Fruit fly (Drosophila melanogaster) whole organism, pupa: Measurements from ENCODE around the gene CG7264.
A peak's percentile ranks its signal among the peaks of the same experiment; 100 is the strongest.

Experiments
- CG10348 ChIP-seq: fragments of 200-800 bp; sonication (Bioruptor generic); IDR thresholded peaks from 2 replicates; pipeline ENCODE4 v1.3.6; 2022; ENCODE audit warnings: missing biosample characterization, missing genetic modification characterization
- CG12605 ChIP-seq: fragments of 200-800 bp; sonication (Bioruptor generic); IDR thresholded peaks from 2 replicates; pipeline ENCODE4 v1.3.6; 2022; ENCODE audit warnings: missing biosample characterization, missing genetic modification characterization
- CG13204 ChIP-seq: fragments of 200-800 bp; sonication (Bioruptor generic); optimal IDR thresholded peaks from 2 replicates; lab custom pipeline; 2018; ENCODE audit warnings: missing biosample characterization, mild to moderate bottlenecking, missing genetic modification characterization, moderate library complexity
- CG14655 ChIP-seq: fragments of 200-800 bp; sonication (Bioruptor generic); optimal IDR thresholded peaks from 3 replicates; lab custom pipeline; 2017; ENCODE audit warnings: mild to moderate bottlenecking, missing biosample characterization, missing genetic modification reagents, missing genetic modification characterization
- CG15710 ChIP-seq: fragments of 200-800 bp; sonication (Bioruptor generic); optimal IDR thresholded peaks from 2 replicates; lab custom pipeline; 2018; ENCODE audit warnings: missing biosample characterization, mild to moderate bottlenecking, missing genetic modification characterization, moderate library complexity
- CG17806 ChIP-seq: fragments of 200-800 bp; sonication (Bioruptor generic); optimal IDR thresholded peaks from 2 replicates; lab custom pipeline; 2018; ENCODE audit warnings: missing biosample characterization, mild to moderate bottlenecking, missing genetic modification characterization, moderate library complexity
- CG32121 ChIP-seq: fragments of 200-800 bp; sonication (Bioruptor generic); IDR thresholded peaks from 2 replicates; pipeline ENCODE4 v1.3.6; 2022; ENCODE audit warnings: missing biosample characterization, missing genetic modification characterization
- CG34367 ChIP-seq: fragments of 200-800 bp; sonication (Bioruptor generic); optimal IDR thresholded peaks from 2 replicates; lab custom pipeline; 2018; ENCODE audit warnings: missing biosample characterization, mild to moderate bottlenecking, missing genetic modification characterization
- CG4496 ChIP-seq: fragments of 200-800 bp; sonication (Bioruptor generic); IDR thresholded peaks from 3 replicates; pipeline ENCODE4 v1.3.6; 2022; ENCODE audit warnings: missing biosample characterization, missing genetic modification characterization
- CG8159 ChIP-seq: fragments of 200-800 bp; sonication (Bioruptor generic); optimal IDR thresholded peaks from 3 replicates; lab custom pipeline; 2018; ENCODE audit warnings: missing biosample characterization, mild to moderate bottlenecking, missing genetic modification characterization, moderate library complexity
- CG8301 ChIP-seq: fragments of 200-800 bp; sonication (Bioruptor generic); optimal IDR thresholded peaks from 2 replicates; lab custom pipeline; 2018; ENCODE audit warnings: missing biosample characterization, mild to moderate bottlenecking, missing genetic modification characterization
- CG9948 ChIP-seq: fragments of 200-800 bp; sonication (Bioruptor generic); optimal IDR thresholded peaks from 2 replicates; lab custom pipeline; 2018; ENCODE audit warnings: missing biosample characterization, mild to moderate bottlenecking, missing genetic modification characterization, moderate library complexity
- D1 ChIP-seq: fragments of 200-800 bp; sonication (Bioruptor generic); optimal IDR thresholded peaks from 2 replicates; lab custom pipeline; 2018; ENCODE audit warnings: missing biosample characterization, mild to moderate bottlenecking, missing genetic modification characterization, moderate library complexity
- EcR ChIP-seq: fragments of 200-800 bp; sonication (Bioruptor generic); optimal IDR thresholded peaks from 3 replicates; lab custom pipeline; 2019; ENCODE audit warnings: missing biosample characterization, missing genetic modification characterization, mild to moderate bottlenecking, moderate library complexity, missing genetic modification reagents
- Ets98B ChIP-seq: fragments of 200-800 bp; sonication (Bioruptor generic); IDR thresholded peaks from 2 replicates; pipeline ENCODE4 v1.3.6; 2022; ENCODE audit warnings: missing biosample characterization, missing genetic modification characterization
- Pif1A ChIP-seq: fragments of 200-800 bp; sonication (Bioruptor generic); optimal IDR thresholded peaks from 3 replicates; lab custom pipeline; 2016; ENCODE audit warnings: missing biosample characterization, missing genetic modification characterization
- Pif1B ChIP-seq: fragments of 200-800 bp; sonication (Bioruptor generic); optimal IDR thresholded peaks from 3 replicates; lab custom pipeline; 2016; ENCODE audit warnings: missing biosample characterization, missing genetic modification characterization
- Snoo ChIP-seq: fragments of 200-800 bp; sonication (Bioruptor generic); optimal IDR thresholded peaks from 3 replicates; lab custom pipeline; 2017; ENCODE audit warnings: missing biosample characterization, mild to moderate bottlenecking, missing genetic modification characterization, inconsistent platforms
- fd96Ca ChIP-seq: fragments of 200-800 bp; sonication (Bioruptor generic); IDR thresholded peaks from 3 replicates; pipeline ENCODE4 v1.3.6; 2022; ENCODE audit warnings: missing biosample characterization, missing genetic modification characterization
- gl ChIP-seq: fragments of 200-800 bp; sonication (Bioruptor generic); optimal IDR thresholded peaks from 2 replicates; lab custom pipeline; 2018; ENCODE audit warnings: missing biosample characterization, mild to moderate bottlenecking, missing genetic modification characterization
- rn ChIP-seq: fragments of 200-800 bp; sonication (Bioruptor generic); IDR thresholded peaks from 2 replicates; pipeline ENCODE4 v1.3.6; 2022; ENCODE audit warnings: missing biosample characterization, missing genetic modification characterization

Gene CG7264

dm6 chr3L:11819639-11820456 is 9.0 kb upstream of the CG7264 start:
- peak; percentile 63; the same call in 1 of the 2 replicates for TF ChIP-seq CG32121
- TF ChIP-seq Pif1B (GFP tag; lab: Kevin White, UChicago): peak; percentile 23
- no peak for TF ChIP-seq rn (GFP tag; lab: Robert Waterston, UW)
- no peak for TF ChIP-seq CG9948 (tag; lab: Kevin White, UChicago)
- peak; percentile 59 for TF ChIP-seq CG4496 (GFP tag; lab: Robert Waterston, UW)
- peak; percentile 27; the same call in 1 of the 3 replicates for TF ChIP-seq fd96Ca (GFP tag; lab: Robert Waterston, UW)
- peak; percentile 68 for TF ChIP-seq Ets98B (GFP tag; lab: Robert Waterston, UW)
- peak; percentile 58; the same call in 1 of the 2 replicates for TF ChIP-seq CG12605 (GFP tag; lab: Robert Waterston, UW)
- TF ChIP-seq CG17806 (tag; lab: Kevin White, UChicago): peak; percentile 26
- TF ChIP-seq gl (tag; lab: Kevin White, UChicago): peak; percentile 18
- TF ChIP-seq CG15710: peak; percentile 11
- TF ChIP-seq CG8159 (tag; lab: Kevin White, UChicago): no peak
- TF ChIP-seq EcR (GFP tag; lab: Kevin White, UChicago): peak; percentile 55

- 0 out of 2 replicates have a peak, but pooled peaks have one; percentile 10 for TF ChIP-seq CG12605 (GFP tag; lab: Robert Waterston, UW)
- no peak for TF ChIP-seq CG14655 (GFP tag; lab: Kevin White, UChicago)
- no peak for TF ChIP-seq Pif1A (GFP tag; lab: Kevin White, UChicago)
- no peak for TF ChIP-seq Pif1B (GFP tag; lab: Kevin White, UChicago)
Observed at dm6 chr3L:11821723-11822445, 6.9 kb upstream of the CG7264 start, which contains the start of the genes CG11597 and CG5946. Gene CG11597 (minus strand): TSS chr3L:11822275. Gene CG5946 (minus strand): TSS chr3L:11822275.

- TF ChIP-seq CG9948 (tag; lab: Kevin White, UChicago): peak; percentile 7
- TF ChIP-seq fd96Ca (GFP tag; lab: Robert Waterston, UW): no peak; the same call in 2 of the 3 replicates
- no peak for TF ChIP-seq EcR (GFP tag; lab: Kevin White, UChicago)
- peak; percentile 52 for TF ChIP-seq CG32121
- TF ChIP-seq CG8301 (tag; lab: Kevin White, UChicago): no peak
- peak; percentile 42 for TF ChIP-seq CG34367 (tag; lab: Kevin White, UChicago)
- TF ChIP-seq CG17806 (tag; lab: Kevin White, UChicago): no peak
- TF ChIP-seq CG14655 (GFP tag; lab: Kevin White, UChicago): no peak
- TF ChIP-seq CG15710: peak; percentile 38
- TF ChIP-seq Pif1A (GFP tag; lab: Kevin White, UChicago): no peak
- no peak for TF ChIP-seq CG13204 (GFP tag; lab: Kevin White, UChicago)
- TF ChIP-seq Ets98B (GFP tag; lab: Robert Waterston, UW): peak; percentile 34; the same call in 1 of the 2 replicates
- TF ChIP-seq Snoo: peak; percentile 65
- TF ChIP-seq Pif1B (GFP tag; lab: Kevin White, UChicago): no peak
- no peak for TF ChIP-seq D1 (tag; lab: Kevin White, UChicago)
- peak; percentile 69; the same call in 2 of the 3 replicates for TF ChIP-seq CG4496 (GFP tag; lab: Robert Waterston, UW)
- TF ChIP-seq gl (tag; lab: Kevin White, UChicago): no peak
- TF ChIP-seq CG10348 (GFP tag; lab: Robert Waterston, UW): peak; percentile 21; the same call in 1 of the 2 replicates
- peak; percentile 70 for TF ChIP-seq CG8159 (tag; lab: Kevin White, UChicago)
- TF ChIP-seq rn (GFP tag; lab: Robert Waterston, UW): no peak
- no peak; the same call in 1 of the 2 replicates for TF ChIP-seq CG12605 (GFP tag; lab: Robert Waterston, UW)
Observed at dm6 chr3L:11822446-11823334, 6.1 kb upstream of the CG7264 start, which contains the start of gene RpL10Ab. Gene RpL10Ab (plus strand): TSS chr3L:11822851.

- TF ChIP-seq CG15710: no peak
- no peak for TF ChIP-seq rn (GFP tag; lab: Robert Waterston, UW)
- no peak for TF ChIP-seq EcR (GFP tag; lab: Kevin White, UChicago)
- no peak for TF ChIP-seq CG8301 (tag; lab: Kevin White, UChicago)
- TF ChIP-seq D1 (tag; lab: Kevin White, UChicago): no peak
- no peak for TF ChIP-seq fd96Ca (GFP tag; lab: Robert Waterston, UW)
- no peak for TF ChIP-seq CG4496 (GFP tag; lab: Robert Waterston, UW)
- TF ChIP-seq gl (tag; lab: Kevin White, UChicago): no peak
- no peak for TF ChIP-seq CG10348 (GFP tag; lab: Robert Waterston, UW)
- TF ChIP-seq CG17806 (tag; lab: Kevin White, UChicago): no peak
- TF ChIP-seq Pif1A (GFP tag; lab: Kevin White, UChicago): no peak
- no peak for TF ChIP-seq CG8159 (tag; lab: Kevin White, UChicago)
- TF ChIP-seq CG13204 (GFP tag; lab: Kevin White, UChicago): no peak
- TF ChIP-seq Snoo: no peak
- no peak for TF ChIP-seq CG32121
- no peak for TF ChIP-seq CG34367 (tag; lab: Kevin White, UChicago)
- TF ChIP-seq CG12605 (GFP tag; lab: Robert Waterston, UW): no peak
- TF ChIP-seq Ets98B (GFP tag; lab: Robert Waterston, UW): no peak
Observed at dm6 chr3L:11825560-11826153, 3.2 kb upstream of the CG7264 start, which contains the start of gene CG32095. Gene CG32095 (minus strand): TSS chr3L:11825732.
